Worm (Caenorhabditis elegans): ENCODE measurements around the gene C35B1.2.

DNA sequence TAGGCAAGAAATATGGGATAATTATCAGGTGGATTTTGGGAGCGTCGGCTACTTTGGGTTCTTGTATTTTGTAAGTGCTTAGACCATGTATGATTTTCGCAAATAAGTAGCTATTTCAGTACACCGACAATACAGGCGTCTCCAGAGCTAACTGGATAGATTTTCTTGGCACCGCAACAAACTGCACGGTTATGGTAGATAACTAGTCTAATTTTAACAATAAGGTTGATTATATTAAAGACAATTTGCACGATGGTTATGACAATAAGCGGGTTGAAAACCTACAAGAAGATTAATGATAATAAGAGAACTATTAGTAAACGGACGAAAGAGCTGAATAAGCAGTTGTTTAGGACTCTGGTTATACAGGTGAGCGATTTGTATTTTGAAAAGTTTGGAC is 18.7 kb upstream of the C35B1.2 start:
- TF ChIP-seq nhr-11 (tag; optimal IDR thresholded peaks at IDR 0.05) (no peak), fos-1 (tag; optimal IDR thresholded peaks at IDR 0.05) (no peak), nhr-237 (tag; optimal IDR thresholded peaks at IDR 0.05) (no peak), nhr-25 (tag; optimal IDR thresholded peaks at IDR 0.05) (no peak), unc-62 (GFP tag; optimal IDR thresholded peaks at IDR 0.05) (no peak), elt-3 (tag; optimal IDR thresholded peaks at IDR 0.05) (no peak), egl-27 (tag; optimal IDR thresholded peaks at IDR 0.05) (no peak)
